Worm (Caenorhabditis elegans): ENCODE data around the gene ZK455.5.

ce11 chrX:11351288-11351687 is 24.6 kb upstream of the ZK455.5 start:
- TF ChIP-seq ceh-63 (GFP tag; optimal IDR thresholded peaks at IDR 0.05), result no peak
- no peak for TF ChIP-seq sox-4 (tag; optimal IDR thresholded peaks at IDR 0.05)
- TF ChIP-seq mab-9 (GFP tag; IDR thresholded peaks at IDR 0.05), result no peak
- no peak for TF ChIP-seq lin-15B (tag; optimal IDR thresholded peaks at IDR 0.05)
- no peak for TF ChIP-seq egl-27 (tag; optimal IDR thresholded peaks at IDR 0.05)
- TF ChIP-seq fos-1 (tag; optimal IDR thresholded peaks at IDR 0.05), result no peak
- no peak for TF ChIP-seq xbp-1 (tag; optimal IDR thresholded peaks at IDR 0.05)
- TF ChIP-seq nhr-71 (tag; optimal IDR thresholded peaks at IDR 0.05), result no peak
- no peak for TF ChIP-seq hpl-2 (GFP tag; optimal IDR thresholded peaks at IDR 0.05)
- no peak for TF ChIP-seq unc-130 (tag; optimal IDR thresholded peaks at IDR 0.05)
- TF ChIP-seq ama-1 (optimal IDR thresholded peaks at IDR 0.05), result no peak
- no peak for TF ChIP-seq snpc-4 (tag; optimal IDR thresholded peaks at IDR 0.05)
- no peak for TF ChIP-seq hlh-17 (GFP tag; optimal IDR thresholded peaks at IDR 0.05; ENCODE audit: borderline replicate concordance)

Measured in whole organism, L1 larva.